Fruit fly (Drosophila melanogaster) whole organism, wandering third instar larva: ENCODE results near the gene CG31643.

Experiments
- CG32264 ChIP-seq: fragments of 200-800 bp; sonication (Bioruptor generic); optimal IDR thresholded peaks from 2 replicates; lab custom pipeline; 2016; ENCODE audit warnings: missing biosample characterization, missing genetic modification characterization
- Dfd ChIP-seq: fragments of >200 bp; optimal IDR thresholded peaks from 2 replicates; lab custom pipeline; 2017; ENCODE audit warnings: missing biosample characterization, missing genetic modification characterization
- Hnf4 ChIP-seq: fragments of 200-800 bp; sonication (Bioruptor generic); optimal IDR thresholded peaks from 2 replicates; lab custom pipeline; 2016; ENCODE audit warnings: missing biosample characterization, mild to moderate bottlenecking, missing genetic modification characterization
- Hr78 ChIP-seq: fragments of >200 bp; optimal IDR thresholded peaks from 2 replicates; lab custom pipeline; 2017; ENCODE audit warnings: missing biosample characterization, missing genetic modification characterization
- N ChIP-seq: fragments of >200 bp; optimal IDR thresholded peaks from 2 replicates; lab custom pipeline; 2018; ENCODE audit warnings: missing biosample characterization, missing external identifiers, missing genetic modification characterization
- OdsH ChIP-seq: fragments of 200-800 bp; sonication (Bioruptor generic); optimal IDR thresholded peaks from 2 replicates; lab custom pipeline; 2016; ENCODE audit warnings: missing biosample characterization, mild to moderate bottlenecking, missing genetic modification characterization
- Rel ChIP-seq, 2 experiments: fragments of 200-800 bp; sonication (Bioruptor generic) in 1 of 2; optimal IDR thresholded peaks; 2 replicates in 1 of 2; 3 replicates in 1 of 2; lab custom pipeline; 2016 to 2019; ENCODE audit warnings: mild to moderate bottlenecking in 2 of 2, missing biosample characterization in 2 of 2, missing genetic modification characterization in 2 of 2, moderate library complexity in 1 of 2
- Sp1 ChIP-seq: fragments of 200-800 bp; sonication (Bioruptor generic); optimal IDR thresholded peaks from 3 replicates; lab custom pipeline; 2019; ENCODE audit warnings: missing biosample characterization, mild to moderate bottlenecking, missing genetic modification characterization, moderate library complexity
- br ChIP-seq: fragments of 200-800 bp; sonication (Bioruptor generic); optimal IDR thresholded peaks from 2 replicates; lab custom pipeline; 2016; ENCODE audit warnings: missing biosample characterization, missing genetic modification characterization
- h ChIP-seq: fragments of 200-800 bp; sonication (Bioruptor generic); optimal IDR thresholded peaks from 3 replicates; lab custom pipeline; 2016; ENCODE audit warnings: missing biosample characterization, mild to moderate bottlenecking, missing genetic modification characterization
- pan ChIP-seq: fragments of >200 bp; optimal IDR thresholded peaks from 2 replicates; lab custom pipeline; 2017
- psq ChIP-seq: fragments of 200-800 bp; sonication (Bioruptor generic); optimal IDR thresholded peaks from 3 replicates; lab custom pipeline; 2017; ENCODE audit warnings: missing biosample characterization, mild to moderate bottlenecking, missing genetic modification characterization, moderate library complexity
- sv ChIP-seq: fragments of 200-800 bp; sonication (Bioruptor generic); optimal IDR thresholded peaks from 3 replicates; lab custom pipeline; 2016; ENCODE audit warnings: missing biosample characterization, missing genetic modification characterization
- usp ChIP-seq: fragments of >200 bp; optimal IDR thresholded peaks from 2 replicates; lab custom pipeline; 2017; ENCODE audit warnings: missing biosample characterization, missing genetic modification characterization

dm6 chr2L:6019352-6020131, 18.4 kb upstream of the CG31643 start, which contains the start of gene H2.0:
- no peak for TF ChIP-seq CG32264
- TF ChIP-seq usp (GFP tag; lab: Kevin White, UChicago), result no peak
- no peak for TF ChIP-seq sv (GFP tag; lab: Kevin White, UChicago)
- no peak for TF ChIP-seq Rel (GFP tag; optimal IDR thresholded peaks at IDR 0.05; lab: Kevin White, UChicago)
- no peak for TF ChIP-seq Rel (tag; optimal IDR thresholded peaks at IDR 0.05; lab: Kevin White, UChicago)
- TF ChIP-seq Hr78 (GFP tag; lab: Kevin White, UChicago), result no peak
- TF ChIP-seq N, result no peak
- TF ChIP-seq psq (GFP tag; lab: Kevin White, UChicago), result peak; percentile 25
- TF ChIP-seq br, result peak; percentile 52
- TF ChIP-seq Sp1 (GFP tag; lab: Kevin White, UChicago), result peak; percentile 61
- TF ChIP-seq Hnf4 (GFP tag; lab: Kevin White, UChicago), result no peak
- peak; percentile 72 for TF ChIP-seq h (GFP tag; lab: Kevin White, UChicago)
- no peak for TF ChIP-seq pan (lab: Kevin White, UChicago)
- TF ChIP-seq OdsH (GFP tag; lab: Kevin White, UChicago), result peak; percentile 56
- TF ChIP-seq Dfd, result no peak
